Fruit fly (Drosophila melanogaster): Measurements from ENCODE around the gene CG8064.

CG8064 gene

dm6 chr3R:18294488-18294887 is 11.0 kb downstream of the CG8064 start:
- TF ChIP-seq Oaz (GFP tag; IDR thresholded peaks at IDR 0.05) (no peak), Med (GFP tag) (peak; percentile 4), Pdp1 (GFP tag; optimal IDR thresholded peaks at IDR 0.05) (no peak), CG9797 (GFP tag; optimal IDR thresholded peaks at IDR 0.05) (no peak), Hr51 (GFP tag; optimal IDR thresholded peaks at IDR 0.05) (no peak), CG6654 (GFP tag; optimal IDR thresholded peaks at IDR 0.05) (no peak), CG6254 (GFP tag; optimal IDR thresholded peaks at IDR 0.05) (no peak), Dref (GFP tag; IDR thresholded peaks at IDR 0.05) (no peak), CG15479 (GFP tag; optimal IDR thresholded peaks at IDR 0.05) (no peak), CG2199 (GFP tag; IDR thresholded peaks at IDR 0.05) (peak; percentile 4; the same call in 1 of the 3 replicates), CG10267 (tag; optimal IDR thresholded peaks at IDR 0.05) (no peak), sqz (GFP tag; optimal IDR thresholded peaks at IDR 0.05) (peak; percentile 12), vfl (GFP tag; optimal IDR thresholded peaks at IDR 0.05) (no peak), bcd (GFP tag; optimal IDR thresholded peaks at IDR 0.05) (no peak), nom (GFP tag; optimal IDR thresholded peaks at IDR 0.05) (peak; percentile 64), CG7357 (GFP tag; IDR thresholded peaks at IDR 0.05) (no peak), H2.0 (GFP tag; IDR thresholded peaks at IDR 0.05) (no peak), org-1 (GFP tag; optimal IDR thresholded peaks at IDR 0.05) (no peak), tx (GFP tag; optimal IDR thresholded peaks at IDR 0.05) (no peak), CG9609 (GFP tag; optimal IDR thresholded peaks at IDR 0.05) (no peak), dan (GFP tag; IDR thresholded peaks at IDR 0.05) (no peak), CG3407 (GFP tag; optimal IDR thresholded peaks at IDR 0.05) (no peak), CG1233 (GFP tag; optimal IDR thresholded peaks at IDR 0.05) (no peak), Blimp-1 (GFP tag; optimal IDR thresholded peaks at IDR 0.05) (peak; percentile 53), CG32767 (GFP tag; IDR thresholded peaks at IDR 0.05) (no peak), CG12744 (GFP tag; optimal IDR thresholded peaks at IDR 0.05) (no peak), trem (tag; optimal IDR thresholded peaks at IDR 0.05) (no peak), CG12219 (GFP tag; optimal IDR thresholded peaks at IDR 0.05) (no peak), CG18619 (GFP tag; optimal IDR thresholded peaks at IDR 0.05) (no peak), sob (GFP tag; IDR thresholded peaks at IDR 0.05) (no peak), tio (GFP tag; optimal IDR thresholded peaks at IDR 0.05) (no peak), CG10321 (GFP tag; IDR thresholded peaks at IDR 0.05) (no peak), CG9817 (tag; optimal IDR thresholded peaks at IDR 0.05) (no peak), salm (tag; optimal IDR thresholded peaks at IDR 0.05) (no peak), CkIIα-i1 (GFP tag; IDR thresholded peaks at IDR 0.05) (no peak), CG15696 (tag; optimal IDR thresholded peaks at IDR 0.05) (no peak), sd (tag; optimal IDR thresholded peaks at IDR 0.05) (no peak), Chrac-16 (GFP tag; optimal IDR thresholded peaks at IDR 0.05) (no peak), CG34422 (GFP tag; IDR thresholded peaks at IDR 0.05) (no peak), CG13775 (GFP tag; optimal IDR thresholded peaks at IDR 0.05) (no peak)

dm6 chr3R:18295262-18295944 is 11.9 kb downstream of the CG8064 start:
- TF ChIP-seq CG3847 (GFP tag; IDR thresholded peaks at IDR 0.05), result no peak
- no peak for TF ChIP-seq Fer2 (tag; optimal IDR thresholded peaks at IDR 0.05)
- no peak for TF ChIP-seq CG17328 (GFP tag; IDR thresholded peaks at IDR 0.05)
- peak; percentile 28 for TF ChIP-seq dmrt99B (tag; optimal IDR thresholded peaks at IDR 0.05)
- no peak for TF ChIP-seq slp2 (GFP tag; optimal IDR thresholded peaks at IDR 0.05)
- peak; percentile 14 for TF ChIP-seq CG12659 (GFP tag; optimal IDR thresholded peaks at IDR 0.05)
- peak; percentile 21 for TF ChIP-seq Nf-YC (tag; optimal IDR thresholded peaks at IDR 0.05)
- peak; percentile 50 for TF ChIP-seq CG15269 (tag; optimal IDR thresholded peaks at IDR 0.05)
- no peak for TF ChIP-seq wek (GFP tag; optimal IDR thresholded peaks at IDR 0.05)
- peak; percentile 8; the same call in 1 of the 2 replicates for TF ChIP-seq CG13287 (GFP tag; IDR thresholded peaks at IDR 0.05; ENCODE audit: partially characterized antibody)
- TF ChIP-seq ash1 (GFP tag; optimal IDR thresholded peaks at IDR 0.05), result no peak
- TF ChIP-seq CoRest (tag; optimal IDR thresholded peaks at IDR 0.05), result peak; percentile 46
- TF ChIP-seq CG12219 (GFP tag; optimal IDR thresholded peaks at IDR 0.05), result peak; percentile 16

Data from whole organism, embryonic.